Worm (Caenorhabditis elegans): ENCODE measurements around the gene F28H7.8.

The F28H7.8 gene

ce11 chrV:10724472-10724871 is 34.3 kb upstream of the F28H7.8 start:
- TF ChIP-seq lin-32 (GFP tag; optimal IDR thresholded peaks at IDR 0.05) (no peak), nhr-76 (tag; optimal IDR thresholded peaks at IDR 0.05) (no peak), flh-1 (GFP tag; optimal IDR thresholded peaks at IDR 0.05) (no peak), lin-13 (tag; optimal IDR thresholded peaks at IDR 0.05) (no peak), sem-2 (GFP tag; optimal IDR thresholded peaks at IDR 0.05) (no peak), nhr-237 (tag; optimal IDR thresholded peaks at IDR 0.05) (no peak), ztf-11 (tag; optimal IDR thresholded peaks at IDR 0.05) (no peak), unc-39 (tag; optimal IDR thresholded peaks at IDR 0.05) (no peak), unc-120 (tag; optimal IDR thresholded peaks at IDR 0.05; ENCODE audit: poor library complexity, severe bottlenecking) (no peak), lsy-2 (tag; optimal IDR thresholded peaks at IDR 0.05) (no peak), ces-1 (GFP tag; optimal IDR thresholded peaks at IDR 0.05) (no peak), tbx-8 (GFP tag; optimal IDR thresholded peaks at IDR 0.05) (no peak), cnd-1 (tag; optimal IDR thresholded peaks at IDR 0.05) (no peak), elt-3 (tag; optimal IDR thresholded peaks at IDR 0.05) (no peak), ceh-39 (tag; optimal IDR thresholded peaks at IDR 0.05) (no peak), drap-1 (GFP tag; optimal IDR thresholded peaks at IDR 0.05) (no peak), nhr-28 (tag; optimal IDR thresholded peaks at IDR 0.05) (no peak)

DNA sequence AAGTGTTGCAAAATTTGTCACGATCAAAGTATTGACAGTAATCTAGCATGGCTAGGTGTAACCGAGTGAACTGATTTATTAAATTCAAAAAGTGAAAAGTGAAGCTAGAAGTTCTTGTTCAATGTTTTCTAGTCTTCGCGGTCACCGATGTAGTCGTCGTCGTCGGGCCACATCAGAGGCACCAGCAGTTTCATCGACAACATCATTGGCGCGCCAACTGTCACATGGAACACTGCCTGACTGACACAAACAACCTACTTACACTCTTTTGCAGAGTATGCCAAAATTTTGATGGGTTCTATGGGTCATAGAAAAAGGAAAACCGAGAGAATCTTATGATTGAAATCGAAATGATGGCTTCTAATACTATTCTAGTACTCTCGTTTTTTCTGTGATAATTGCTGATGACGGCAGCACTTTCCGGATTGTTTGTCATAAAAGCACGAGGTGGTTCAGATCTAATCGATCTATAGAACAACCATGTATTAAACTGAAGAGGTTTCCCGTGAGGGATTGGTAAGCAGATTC is 33.3 kb upstream of the F28H7.8 start:
- no peak for TF ChIP-seq ham-2 (GFP tag; optimal IDR thresholded peaks at IDR 0.05)
- no peak for TF ChIP-seq tbx-8 (GFP tag; optimal IDR thresholded peaks at IDR 0.05)
- TF ChIP-seq cnd-1 (tag; optimal IDR thresholded peaks at IDR 0.05): no peak
- TF ChIP-seq unc-62 (GFP tag; optimal IDR thresholded peaks at IDR 0.05): no peak
- no peak for TF ChIP-seq lin-13 (tag; optimal IDR thresholded peaks at IDR 0.05)
- TF ChIP-seq ces-1 (GFP tag; optimal IDR thresholded peaks at IDR 0.05): no peak

DNA sequence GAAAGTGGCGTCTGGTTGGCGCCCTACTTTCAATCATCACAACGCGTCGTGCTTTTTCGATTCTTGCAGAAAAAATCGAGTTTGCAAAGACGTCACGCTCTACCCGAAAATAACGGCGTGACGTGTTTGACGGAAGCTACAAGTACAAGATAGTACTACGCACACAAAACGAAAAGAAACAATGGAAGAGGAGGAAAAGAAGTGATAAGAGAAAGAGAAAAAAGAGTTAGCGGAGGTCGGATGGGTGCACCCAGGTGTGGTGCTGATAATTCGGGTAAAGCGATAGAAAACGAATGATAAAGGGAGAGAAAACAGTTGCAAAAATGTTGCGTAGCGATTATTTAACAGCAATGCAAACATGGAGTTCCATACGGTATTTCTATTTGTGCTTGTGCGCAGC is 32.1 kb upstream of the F28H7.8 start:
- TF ChIP-seq unc-39 (tag; optimal IDR thresholded peaks at IDR 0.05): no peak
- no peak for TF ChIP-seq lin-32 (GFP tag; optimal IDR thresholded peaks at IDR 0.05)
- no peak for TF ChIP-seq mab-5 (tag; optimal IDR thresholded peaks at IDR 0.05)
- no peak for TF ChIP-seq ces-1 (GFP tag; optimal IDR thresholded peaks at IDR 0.05)
- no peak for TF ChIP-seq drap-1 (GFP tag; optimal IDR thresholded peaks at IDR 0.05)
- TF ChIP-seq unc-120 (tag; optimal IDR thresholded peaks at IDR 0.05; ENCODE audit: poor library complexity, severe bottlenecking): no peak
- TF ChIP-seq tbx-8 (GFP tag; optimal IDR thresholded peaks at IDR 0.05): no peak
- TF ChIP-seq cnd-1 (tag; optimal IDR thresholded peaks at IDR 0.05): no peak
- TF ChIP-seq lin-13 (tag; optimal IDR thresholded peaks at IDR 0.05): no peak
- TF ChIP-seq lsy-2 (tag; optimal IDR thresholded peaks at IDR 0.05): no peak
- no peak for TF ChIP-seq nhr-2 (tag; optimal IDR thresholded peaks at IDR 0.05)
- TF ChIP-seq bed-3 (GFP tag; optimal IDR thresholded peaks at IDR 0.05): no peak
- no peak for TF ChIP-seq elt-1 (tag; optimal IDR thresholded peaks at IDR 0.05; ENCODE audit: borderline replicate concordance, insufficient read depth)
- no peak for TF ChIP-seq unc-62 (GFP tag; optimal IDR thresholded peaks at IDR 0.05)
- TF ChIP-seq sem-2 (GFP tag; optimal IDR thresholded peaks at IDR 0.05): no peak
- TF ChIP-seq nhr-237 (tag; optimal IDR thresholded peaks at IDR 0.05): no peak
- TF ChIP-seq ham-2 (GFP tag; optimal IDR thresholded peaks at IDR 0.05): no peak

DNA sequence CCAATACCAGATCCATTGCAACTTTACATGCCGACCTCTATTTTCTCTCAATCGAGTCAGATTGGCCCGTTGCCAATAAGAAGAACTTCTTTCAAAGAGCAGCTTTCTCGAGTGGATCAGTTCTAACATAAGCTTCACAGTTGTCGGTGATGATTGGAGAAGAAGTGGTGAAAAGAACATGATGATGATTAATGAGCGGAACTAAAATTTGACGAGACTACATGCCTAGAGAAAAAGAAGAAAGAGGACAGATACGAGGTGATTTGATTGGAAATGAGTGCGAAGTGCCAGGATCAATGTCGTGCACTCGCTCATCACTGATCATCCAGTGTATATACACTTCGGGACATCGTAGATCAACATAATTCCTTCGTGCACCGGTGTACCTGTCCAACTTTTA is 31.1 kb upstream of the F28H7.8 start:
- TF ChIP-seq ceh-39 (tag; optimal IDR thresholded peaks at IDR 0.05) (no peak), lin-32 (GFP tag; optimal IDR thresholded peaks at IDR 0.05) (no peak), mep-1 (tag; optimal IDR thresholded peaks at IDR 0.05) (no peak), ztf-11 (tag; optimal IDR thresholded peaks at IDR 0.05) (no peak), zip-8 (tag; optimal IDR thresholded peaks at IDR 0.05) (no peak), unc-62 (GFP tag; optimal IDR thresholded peaks at IDR 0.05) (peak; percentile 98), nhr-237 (tag; optimal IDR thresholded peaks at IDR 0.05) (no peak), nhr-76 (tag; optimal IDR thresholded peaks at IDR 0.05) (no peak), flh-1 (GFP tag; optimal IDR thresholded peaks at IDR 0.05) (no peak), drap-1 (GFP tag; optimal IDR thresholded peaks at IDR 0.05) (no peak), mls-2 (tag; optimal IDR thresholded peaks at IDR 0.05) (no peak), mab-5 (tag; optimal IDR thresholded peaks at IDR 0.05) (peak; percentile 59), hlh-1 (tag; optimal IDR thresholded peaks at IDR 0.05) (peak; percentile 13), elt-3 (tag; optimal IDR thresholded peaks at IDR 0.05) (no peak), ceh-43 (GFP tag; optimal IDR thresholded peaks at IDR 0.05) (no peak), unc-120 (tag; optimal IDR thresholded peaks at IDR 0.05; ENCODE audit: poor library complexity, severe bottlenecking) (peak; percentile 12)

ce11 chrV:10729456-10729904 is 29.3 kb upstream of the F28H7.8 start:
- no peak for TF ChIP-seq lsy-2 (tag; optimal IDR thresholded peaks at IDR 0.05)
- no peak for TF ChIP-seq bed-3 (GFP tag; optimal IDR thresholded peaks at IDR 0.05)
- no peak for TF ChIP-seq zip-8 (tag; optimal IDR thresholded peaks at IDR 0.05)
- TF ChIP-seq nhr-28 (tag; optimal IDR thresholded peaks at IDR 0.05): no peak
